Fruit fly (Drosophila melanogaster) whole organism, embryonic: ENCODE data around the gene raptor.

ENCODE experiments used
- Adf1 ChIP-seq: fragments of 200-800 bp; sonication (Bioruptor generic); IDR thresholded peaks from 2 replicates; pipeline ENCODE4 v1.3.6; 2022; ENCODE audit warnings: missing biosample characterization, missing genetic modification characterization
- CG12236 ChIP-seq: fragments of 200-800 bp; sonication (Bioruptor generic); optimal IDR thresholded peaks from 2 replicates; lab custom pipeline; 2016; ENCODE audit warnings: missing biosample characterization, missing genetic modification characterization
- CG12659 ChIP-seq: fragments of 200-800 bp; sonication (Bioruptor generic); optimal IDR thresholded peaks from 3 replicates; lab custom pipeline; 2017; ENCODE audit warnings: mild to moderate bottlenecking, missing biosample characterization, missing genetic modification reagents, missing genetic modification characterization
- CG12769 ChIP-seq: fragments of 200-800 bp; sonication (Bioruptor generic); optimal IDR thresholded peaks from 2 replicates; lab custom pipeline; 2019; ENCODE audit warnings: missing biosample characterization, mild to moderate bottlenecking, missing genetic modification characterization, moderate library complexity
- CG12942 ChIP-seq: fragments of 200-800 bp; sonication (Bioruptor generic); optimal IDR thresholded peaks from 3 replicates; lab custom pipeline; 2016; ENCODE audit warnings: missing biosample characterization, missing genetic modification characterization
- CG13287 ChIP-seq: fragments of 200-800 bp; sonication (Bioruptor generic); IDR thresholded peaks from 2 replicates; pipeline ENCODE4 v1.3.6; 2022; ENCODE audit warnings: missing biosample characterization, missing genetic modification characterization; ENCODE audit not compliant: partially characterized antibody
- CG14014 ChIP-seq: fragments of 200-800 bp; sonication (Bioruptor generic); IDR thresholded peaks from 2 replicates; pipeline ENCODE4 v1.3.6; 2022; ENCODE audit warnings: missing biosample characterization, missing genetic modification characterization
- CG1832 ChIP-seq: fragments of 200-800 bp; sonication (Bioruptor generic); optimal IDR thresholded peaks from 2 replicates; lab custom pipeline; 2017; ENCODE audit warnings: missing biosample characterization, mild to moderate bottlenecking, missing genetic modification characterization, inconsistent platforms
- CG2120 ChIP-seq: fragments of 200-800 bp; sonication (Bioruptor generic); optimal IDR thresholded peaks from 3 replicates; lab custom pipeline; 2016; ENCODE audit warnings: missing biosample characterization, missing genetic modification characterization
- CG34376 ChIP-seq: fragments of 200-800 bp; sonication (Bioruptor generic); optimal IDR thresholded peaks from 2 replicates; lab custom pipeline; 2018; ENCODE audit warnings: missing biosample characterization, mild to moderate bottlenecking, missing genetic modification characterization
- CG6272 ChIP-seq: fragments of 200-800 bp; sonication (Bioruptor generic); IDR thresholded peaks from 2 replicates; pipeline ENCODE4 v1.3.6; 2022; ENCODE audit warnings: missing biosample characterization, missing genetic modification characterization
- CG8924 ChIP-seq: fragments of 200-800 bp; optimal IDR thresholded peaks from 3 replicates; lab custom pipeline; 2019; ENCODE audit warnings: missing biosample characterization, mild to moderate bottlenecking, missing genetic modification characterization, moderate library complexity
- CG9797 ChIP-seq: fragments of 200-800 bp; sonication (Bioruptor generic); optimal IDR thresholded peaks from 3 replicates; lab custom pipeline; 2018; ENCODE audit warnings: missing biosample characterization, mild to moderate bottlenecking, missing genetic modification characterization
- CG9876 ChIP-seq: fragments of 200-800 bp; sonication (Bioruptor generic); optimal IDR thresholded peaks from 2 replicates; lab custom pipeline; 2016; ENCODE audit warnings: missing biosample characterization, missing genetic modification characterization
- D19B ChIP-seq: fragments of 200-800 bp; sonication (Bioruptor generic); optimal IDR thresholded peaks from 2 replicates; lab custom pipeline; 2017; ENCODE audit warnings: missing biosample characterization, mild to moderate bottlenecking, missing genetic modification characterization
- Dbx ChIP-seq: fragments of 200-800 bp; sonication (Bioruptor generic); IDR thresholded peaks from 3 replicates; pipeline ENCODE4 v1.3.6; 2022; ENCODE audit warnings: missing biosample characterization, missing genetic modification characterization
- HLH3B ChIP-seq: fragments of 200-800 bp; sonication (Bioruptor generic); IDR thresholded peaks from 2 replicates; pipeline ENCODE4 v1.3.6; 2022; ENCODE audit warnings: missing biosample characterization, missing genetic modification characterization
- Lpt ChIP-seq: fragments of >200 bp; optimal IDR thresholded peaks from 2 replicates; lab custom pipeline; 2018; ENCODE audit warnings: missing biosample characterization, missing genetic modification characterization
- Med ChIP-seq: fragments of 200-800 bp; sonication (Bioruptor generic); peaks from one replicate; lab custom pipeline; 2016; ENCODE audit warnings: missing biosample characterization, missing genetic modification characterization, mild to moderate bottlenecking, inconsistent platforms, moderate library complexity
- Optix ChIP-seq: fragments of 200-800 bp; sonication (Bioruptor generic); IDR thresholded peaks from 3 replicates; pipeline ENCODE4 v1.3.6; 2022; ENCODE audit warnings: missing biosample characterization, missing genetic modification characterization
- Spps ChIP-seq: fragments of 200-800 bp; sonication (Bioruptor generic); optimal IDR thresholded peaks from 2 replicates; lab custom pipeline; 2018; ENCODE audit warnings: missing biosample characterization, mild to moderate bottlenecking, missing genetic modification characterization
- Sry-β ChIP-seq: fragments of 200-800 bp; sonication (Bioruptor generic); optimal IDR thresholded peaks from 2 replicates; lab custom pipeline; 2018; ENCODE audit warnings: missing biosample characterization, mild to moderate bottlenecking, missing genetic modification characterization, moderate library complexity
- Xbp1 ChIP-seq: fragments of 200-800 bp; sonication (Bioruptor generic); optimal IDR thresholded peaks from 3 replicates; lab custom pipeline; 2016; ENCODE audit warnings: missing biosample characterization, mild to moderate bottlenecking, missing genetic modification characterization
- cas ChIP-seq: fragments of 200-800 bp; sonication (Bioruptor generic); IDR thresholded peaks from 2 replicates; pipeline ENCODE4 v1.3.6; 2022; ENCODE audit warnings: missing biosample characterization, missing genetic modification characterization
- ci ChIP-seq: fragments of 200-800 bp; sonication (Bioruptor generic); IDR thresholded peaks from 3 replicates; pipeline ENCODE4 v1.3.6; 2022; ENCODE audit warnings: missing biosample characterization, missing genetic modification characterization
- ewg ChIP-seq: fragments of 200-800 bp; sonication (Bioruptor generic); optimal IDR thresholded peaks from 3 replicates; lab custom pipeline; 2017; ENCODE audit warnings: mild to moderate bottlenecking, missing biosample characterization, missing genetic modification reagents, missing genetic modification characterization
- gsb-n ChIP-seq: fragments of 200-800 bp; sonication (Bioruptor generic); optimal IDR thresholded peaks from 3 replicates; lab custom pipeline; 2018; ENCODE audit warnings: missing biosample characterization, mild to moderate bottlenecking, missing genetic modification characterization
- hkb ChIP-seq, 2 experiments: fragments of 200-800 bp in 1 of 2; fragments of >200 bp in 1 of 2; sonication (Bioruptor generic) in 1 of 2; IDR thresholded peaks in 1 of 2; optimal IDR thresholded peaks in 1 of 2; 2 replicates each; pipeline versions ENCODE4 v1.3.6 to Lab custom; 2017 to 2022; ENCODE audit warnings: missing biosample characterization in 1 of 2, missing genetic modification characterization in 1 of 2
- ind ChIP-seq: fragments of 200-800 bp; sonication (Bioruptor generic); optimal IDR thresholded peaks from 3 replicates; lab custom pipeline; 2016; ENCODE audit warnings: missing biosample characterization, missing genetic modification characterization
- kay ChIP-seq: fragments of 200-800 bp; sonication (Bioruptor generic); optimal IDR thresholded peaks from 2 replicates; lab custom pipeline; 2016; ENCODE audit warnings: missing biosample characterization, missing genetic modification characterization
- luna ChIP-seq: fragments of 200-800 bp; sonication (Bioruptor generic); optimal IDR thresholded peaks from 2 replicates; lab custom pipeline; 2016; ENCODE audit warnings: missing biosample characterization, missing genetic modification characterization
- mam ChIP-seq: fragments of 200-800 bp; sonication (Bioruptor generic); optimal IDR thresholded peaks from 3 replicates; lab custom pipeline; 2016; ENCODE audit warnings: missing biosample characterization, missing genetic modification characterization
- pzg ChIP-seq: fragments of 200-800 bp; sonication (Bioruptor generic); optimal IDR thresholded peaks from 3 replicates; lab custom pipeline; 2018; ENCODE audit warnings: missing biosample characterization, mild to moderate bottlenecking, missing genetic modification characterization, moderate library complexity
- scrt ChIP-seq: fragments of 200-800 bp; sonication (Bioruptor generic); optimal IDR thresholded peaks from 2 replicates; lab custom pipeline; 2018; ENCODE audit warnings: missing biosample characterization, mild to moderate bottlenecking, missing genetic modification characterization, moderate library complexity
- seq ChIP-seq: fragments of 200-800 bp; sonication (Bioruptor generic); IDR thresholded peaks from 2 replicates; pipeline ENCODE4 v1.3.6; 2022; ENCODE audit warnings: missing biosample characterization, missing genetic modification characterization
- stwl ChIP-seq: fragments of 200-800 bp; sonication (Bioruptor generic); optimal IDR thresholded peaks from 3 replicates; lab custom pipeline; 2018; ENCODE audit warnings: missing biosample characterization, mild to moderate bottlenecking, missing genetic modification characterization, moderate library complexity
- tin ChIP-seq: fragments of 200-800 bp; sonication (Bioruptor generic); optimal IDR thresholded peaks from 3 replicates; lab custom pipeline; 2016; ENCODE audit warnings: missing biosample characterization, missing genetic modification characterization
- zfh2 ChIP-seq: fragments of 200-800 bp; sonication (Bioruptor generic); optimal IDR thresholded peaks from 2 replicates; lab custom pipeline; 2016; ENCODE audit warnings: missing biosample characterization, missing genetic modification characterization

The raptor gene

DNA sequence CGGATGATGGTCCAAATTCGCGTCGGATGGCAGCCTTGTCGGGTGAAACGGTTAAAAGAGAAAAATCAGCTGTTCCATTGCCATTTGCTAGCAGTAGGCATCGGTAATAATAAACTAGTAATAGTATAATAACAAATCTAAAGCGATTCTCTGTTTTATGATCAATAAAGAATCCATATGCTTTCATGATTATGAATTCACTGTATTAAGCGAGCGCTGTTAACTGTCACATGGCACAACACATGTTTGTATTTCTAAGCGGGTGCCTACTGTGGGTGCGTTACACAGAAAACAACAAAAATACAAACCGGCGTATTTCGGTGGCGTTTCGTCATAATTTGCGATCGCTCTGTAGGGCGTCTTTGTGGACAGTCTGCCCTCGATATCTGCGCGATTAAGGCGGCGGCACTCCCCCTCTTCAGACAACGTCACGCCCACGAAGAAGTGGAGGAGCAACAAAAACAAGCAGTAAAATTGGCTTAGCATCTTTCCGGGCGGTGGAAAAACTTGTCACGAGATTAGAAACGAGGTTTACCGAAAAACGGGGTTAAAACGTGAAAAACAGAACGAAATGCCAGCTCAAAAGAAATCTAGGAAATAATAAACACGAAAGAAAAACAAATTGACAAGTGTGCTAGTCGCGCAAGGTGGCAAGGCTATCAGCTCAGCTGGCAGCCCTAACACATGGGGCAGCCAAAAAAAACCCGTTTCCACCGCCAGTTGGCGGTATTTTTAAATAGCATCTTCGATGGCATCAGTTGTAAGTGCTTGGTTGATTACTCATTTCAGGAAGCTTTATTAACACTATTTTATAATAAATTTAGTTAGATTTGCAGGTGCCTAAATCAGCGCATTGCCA is 1.0 kb upstream of the raptor start, which contains the start of the genes Nep1 and Mipp2 (continued):
- TF ChIP-seq kay (GFP tag; lab: Kevin White, UChicago) (no peak), CG2120 (GFP tag; lab: Kevin White, UChicago) (peak; percentile 72), CG14014 (peak; percentile 44; the same call in 1 of the 2 replicates), cas (no peak), CG12236 (GFP tag; lab: Kevin White, UChicago) (no peak), Xbp1 (GFP tag; lab: Kevin White, UChicago) (no peak), Lpt (no peak), CG1832 (GFP tag; lab: Kevin White, UChicago) (no peak), Optix (no peak), stwl (tag; lab: Kevin White, UChicago) (no peak), CG6272 (GFP tag; lab: Robert Waterston, UW) (no peak), Dbx (GFP tag; lab: Robert Waterston, UW) (no peak; the same call in 1 of the 3 replicates), zfh2 (GFP tag; lab: Kevin White, UChicago) (peak; percentile 20), HLH3B (GFP tag; lab: Robert Waterston, UW) (peak; percentile 32; the same call in 1 of the 2 replicates), CG9876 (no peak), CG12659 (GFP tag; lab: Kevin White, UChicago) (peak; percentile 42), Spps (tag; lab: Kevin White, UChicago) (no peak)

DNA sequence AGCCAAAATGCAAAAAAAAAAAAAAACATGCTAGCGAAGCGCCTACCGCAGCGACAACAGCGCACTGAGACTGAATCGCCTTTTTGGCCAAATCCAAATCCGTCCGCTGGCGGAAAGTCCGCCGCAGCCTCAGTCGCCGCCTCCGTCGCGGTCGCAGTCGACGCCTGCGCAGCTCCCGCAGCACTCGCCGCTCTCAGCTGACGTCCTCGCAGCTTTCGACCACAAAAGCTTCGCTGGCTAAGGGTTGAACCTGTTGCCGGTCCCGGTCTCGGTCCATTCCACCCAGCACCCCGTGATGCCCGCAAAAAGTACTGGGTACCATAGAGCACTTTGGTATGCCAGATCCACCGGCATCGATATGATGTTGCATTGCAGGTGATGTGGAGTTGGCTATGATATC is 8.7 kb downstream of the raptor start, which contains the start of gene CG4660:
CG4660 (minus strand) TSS at position 77 of the 400 bp plus-strand sequence.
- TF ChIP-seq mam (GFP tag; lab: Kevin White, UChicago) (no peak), CG13287 (GFP tag; lab: Robert Waterston, UW) (no peak), CG8924 (tag; lab: Kevin White, UChicago) (no peak), luna (GFP tag; lab: Kevin White, UChicago) (no peak), ci (0 out of 3 replicates have a peak, but pooled peaks have one; percentile 28), CG34376 (GFP tag; lab: Kevin White, UChicago) (no peak), scrt (GFP tag; lab: Kevin White, UChicago) (peak; percentile 99), Adf1 (peak; percentile 83), seq (GFP tag; lab: Robert Waterston, UW) (peak; percentile 53; the same call in 1 of the 2 replicates), ewg (peak; percentile 82), CG12942 (GFP tag; lab: Kevin White, UChicago) (no peak), pzg (GFP tag; lab: Kevin White, UChicago) (peak; percentile 1), CG12769 (no peak), ind (no peak), hkb (optimal IDR thresholded peaks at IDR 0.05; lab: Kevin White, UChicago) (no peak), hkb (GFP tag; IDR thresholded peaks at IDR 0.05; lab: Robert Waterston, UW) (no peak), Med (peak; percentile 45), D19B (GFP tag; lab: Kevin White, UChicago) (peak; percentile 36), tin (no peak), CG9797 (GFP tag; lab: Kevin White, UChicago) (no peak)
- TF ChIP-seq, all 482 proteins: peak for 8

DNA sequence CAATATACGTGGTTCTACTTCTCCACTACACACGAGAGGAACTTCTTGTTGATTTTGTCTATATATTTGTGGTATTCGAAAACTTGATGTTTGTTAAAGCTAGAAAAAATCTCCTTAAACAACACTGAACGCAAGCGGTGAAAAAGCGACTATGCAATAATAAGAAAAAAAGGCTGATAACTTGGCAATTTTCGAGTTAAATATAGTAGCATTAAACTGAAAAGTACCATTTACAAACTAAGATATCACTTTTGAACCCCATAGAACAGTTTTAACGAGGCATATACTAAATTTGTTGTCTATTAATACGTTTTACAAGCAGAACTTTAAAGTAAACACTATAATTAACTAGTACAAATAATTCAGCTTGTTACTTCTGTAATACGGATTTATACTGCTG is 12.3 kb downstream of the raptor start, which contains the start of gene CG4666:
CG4666 (minus strand) TSS at position 101 of the 400 bp plus-strand sequence.
- TF ChIP-seq Sry-β (GFP tag; lab: Kevin White, UChicago), result peak; percentile 54
- TF ChIP-seq gsb-n (tag; lab: Kevin White, UChicago), result no peak
